Fruit fly (Drosophila melanogaster) whole organism, larva: ENCODE data around the gene Actn.

Source experiments
- noc ChIP-seq: fragments of 200-800 bp; sonication (Bioruptor generic); optimal IDR thresholded peaks from 3 replicates; lab custom pipeline; 2019; ENCODE audit warnings: missing biosample characterization, mild to moderate bottlenecking, missing genetic modification characterization, moderate library complexity

The Actn gene

DNA sequence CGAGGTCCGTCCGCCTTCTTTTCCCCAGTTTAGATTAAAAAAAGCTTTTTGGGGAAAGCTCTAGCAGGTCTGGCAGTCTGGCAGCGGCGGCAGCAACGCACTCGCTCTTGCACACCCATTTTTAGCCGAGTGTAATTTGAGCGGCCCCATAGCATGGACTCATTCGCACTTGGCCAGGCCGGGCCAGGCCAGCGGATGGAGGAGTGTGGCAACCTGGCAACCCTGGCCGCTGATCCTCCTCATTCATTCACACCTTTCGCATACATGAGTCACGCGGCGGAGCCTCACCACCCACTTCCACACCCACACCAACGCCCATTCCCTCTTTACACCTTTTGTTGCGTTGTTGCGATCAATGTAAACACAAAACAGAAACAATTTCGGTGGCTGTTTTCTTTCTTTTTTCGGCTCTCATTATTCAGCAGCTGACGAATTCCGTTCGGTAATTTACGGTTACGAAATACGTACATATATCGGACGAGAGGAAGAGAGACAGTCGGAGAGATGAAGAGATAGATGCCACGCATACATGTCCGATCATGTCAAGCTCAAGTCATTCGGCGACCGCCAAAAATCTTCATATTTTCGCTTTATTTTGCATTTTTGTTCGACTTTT is 9.2 kb downstream of the Actn start:
- no peak for TF ChIP-seq noc (tag; lab: Kevin White, UChicago)

dm6 chrX:2032160-2032801 is 9.8 kb downstream of the Actn start:
- TF ChIP-seq noc (tag; lab: Kevin White, UChicago): no peak

DNA sequence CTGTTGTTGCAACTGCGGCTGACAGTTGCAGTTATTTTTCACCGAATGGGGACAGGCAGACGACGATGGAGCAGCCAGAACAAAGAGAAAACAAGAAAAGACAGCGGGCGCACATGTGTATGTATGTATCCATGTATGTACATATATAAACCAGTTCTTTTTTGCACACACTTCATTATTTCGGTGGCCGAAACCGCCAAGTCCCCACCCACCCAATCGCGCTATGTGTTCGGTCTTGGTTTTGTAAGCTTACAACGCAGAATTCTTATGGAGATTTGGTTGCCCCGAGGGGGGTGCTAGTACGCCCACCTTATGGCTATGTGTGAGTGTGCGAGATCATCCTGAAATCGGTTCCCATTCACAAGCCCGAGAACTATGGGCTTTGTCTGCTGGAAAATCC is 10.8 kb downstream of the Actn start:
- TF ChIP-seq noc (tag; lab: Kevin White, UChicago): no peak

DNA sequence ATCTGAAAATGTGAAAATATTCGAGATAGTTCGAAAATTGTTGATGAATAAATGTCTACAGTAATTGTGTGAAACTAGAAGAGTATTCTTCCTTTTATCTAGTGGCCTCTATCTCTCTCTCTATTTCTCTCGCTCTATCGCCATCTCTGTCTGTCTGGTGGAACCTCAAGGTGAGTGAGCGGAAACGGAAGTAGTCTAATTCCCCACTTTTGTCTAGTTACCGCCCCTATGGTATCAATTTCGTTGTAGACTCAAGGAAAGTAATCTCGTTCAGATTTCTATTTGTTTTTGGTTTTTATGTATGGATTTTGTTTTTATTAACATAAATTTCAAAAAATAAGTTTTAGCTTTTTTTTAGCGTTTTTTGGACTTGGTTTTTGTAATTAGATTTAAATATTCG is 17.3 kb downstream of the Actn start:
- TF ChIP-seq noc (tag; lab: Kevin White, UChicago): no peak

DNA sequence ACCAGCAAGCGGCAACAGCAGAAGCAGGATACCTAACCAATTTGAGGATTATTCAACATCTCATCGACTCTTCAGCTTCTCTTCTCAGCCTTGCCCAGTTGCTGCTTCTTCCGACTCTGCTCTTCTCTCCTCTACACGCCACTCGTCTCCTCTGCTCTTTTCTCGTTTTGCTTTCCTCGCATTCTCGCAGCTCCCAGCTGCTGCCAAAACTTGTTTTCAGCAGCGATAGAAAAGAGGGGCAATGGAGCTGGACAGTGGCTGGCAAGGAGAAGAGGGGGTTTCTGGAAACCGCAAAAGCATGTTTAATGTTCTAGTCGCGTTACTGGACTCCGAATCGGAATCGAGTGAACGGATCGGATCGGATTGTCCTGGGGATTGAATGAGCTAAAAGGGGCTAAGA is 28.7 kb downstream of the Actn start:
- TF ChIP-seq noc (tag; lab: Kevin White, UChicago): no peak

- peak; percentile 80 for TF ChIP-seq noc (tag; lab: Kevin White, UChicago)
Measured at dm6 chrX:2012837-2013236, 29.3 kb downstream of the Actn start.

dm6 chrX:2012121-2012452 is 30.0 kb downstream of the Actn start:
- TF ChIP-seq noc (tag; lab: Kevin White, UChicago): no peak

DNA sequence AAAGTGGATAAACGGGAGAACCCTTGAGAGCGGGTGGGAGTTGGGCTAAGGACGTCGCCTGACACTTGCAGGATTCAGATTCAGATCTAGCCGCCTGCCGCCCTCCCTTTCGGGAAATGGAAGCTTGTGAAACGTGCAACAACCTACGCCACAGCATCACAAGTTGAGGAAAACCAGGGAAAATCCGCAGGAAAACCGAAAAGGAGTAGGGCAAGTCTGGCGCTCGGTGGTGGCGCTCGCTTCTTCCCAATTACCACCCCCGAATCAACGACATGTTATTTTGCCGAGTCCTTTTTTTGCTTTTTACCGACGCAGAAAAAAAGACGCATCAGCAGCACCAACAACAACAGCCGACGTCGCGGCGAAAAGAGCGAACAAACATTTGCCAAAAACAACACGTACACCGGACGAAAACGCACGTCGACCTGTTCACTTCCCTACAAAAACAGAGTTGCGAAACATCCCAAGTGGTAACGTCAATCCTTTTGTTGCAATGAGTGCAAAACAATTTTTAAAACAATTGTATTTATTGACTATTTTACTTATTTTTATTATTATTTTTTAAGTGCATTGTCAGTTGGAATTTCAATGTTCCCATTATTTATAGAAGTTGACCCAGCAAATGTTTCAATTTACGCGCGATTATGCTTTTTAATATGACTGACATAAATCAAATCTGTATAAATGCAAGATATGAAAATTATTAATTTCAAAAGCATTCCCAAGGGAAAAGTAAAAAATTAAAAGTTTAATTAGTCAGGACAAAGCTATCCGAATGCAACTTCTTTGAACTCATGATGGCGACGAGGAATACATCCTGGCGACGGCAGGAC is 30.6 kb downstream of the Actn start:
- TF ChIP-seq noc (tag; lab: Kevin White, UChicago): no peak

DNA sequence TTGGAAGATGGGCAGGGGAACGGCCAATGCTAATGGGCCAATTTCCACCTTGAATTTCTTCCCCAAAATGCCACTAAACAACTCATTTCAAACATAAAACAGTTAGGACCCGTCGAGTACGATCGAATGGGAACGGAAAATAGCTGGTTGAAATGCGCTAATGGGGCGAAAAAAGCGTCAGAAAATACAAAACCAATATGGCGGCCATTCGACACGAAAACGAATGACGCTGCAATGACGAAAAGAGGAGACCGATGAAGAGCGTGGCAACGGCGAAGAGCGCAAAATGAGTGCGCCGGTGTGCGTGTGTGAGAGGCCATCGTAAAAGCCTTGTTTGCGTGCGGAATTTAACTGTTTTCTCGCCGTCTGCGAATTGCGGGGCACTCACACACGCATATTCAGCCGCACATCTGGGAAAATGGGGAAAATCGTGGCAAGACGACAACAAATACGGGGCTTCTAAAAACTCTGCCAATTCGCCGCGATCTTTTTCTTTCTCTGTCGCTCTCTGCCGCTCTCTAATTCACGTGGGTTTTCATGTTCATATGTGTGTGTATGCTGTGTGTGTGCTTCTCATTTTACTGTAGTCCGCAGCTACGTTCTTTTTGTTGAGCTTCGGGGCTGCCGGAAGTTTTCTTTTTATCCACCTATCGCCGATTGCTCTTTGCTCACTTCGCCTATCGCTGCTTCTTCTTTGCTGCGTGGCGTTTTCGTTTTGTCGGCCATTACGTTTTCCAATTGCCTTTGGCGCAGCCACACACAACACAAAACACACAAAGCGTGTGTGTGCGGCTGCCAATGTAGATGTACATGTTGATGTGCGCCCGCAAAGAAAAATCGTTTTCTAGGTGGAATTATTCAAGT is 31.9 kb downstream of the Actn start, which contains the start of gene east:
TSS of gene east (plus strand) at position 851 of the 864 bp plus-strand sequence.
- TF ChIP-seq noc (tag; lab: Kevin White, UChicago): no peak

DNA sequence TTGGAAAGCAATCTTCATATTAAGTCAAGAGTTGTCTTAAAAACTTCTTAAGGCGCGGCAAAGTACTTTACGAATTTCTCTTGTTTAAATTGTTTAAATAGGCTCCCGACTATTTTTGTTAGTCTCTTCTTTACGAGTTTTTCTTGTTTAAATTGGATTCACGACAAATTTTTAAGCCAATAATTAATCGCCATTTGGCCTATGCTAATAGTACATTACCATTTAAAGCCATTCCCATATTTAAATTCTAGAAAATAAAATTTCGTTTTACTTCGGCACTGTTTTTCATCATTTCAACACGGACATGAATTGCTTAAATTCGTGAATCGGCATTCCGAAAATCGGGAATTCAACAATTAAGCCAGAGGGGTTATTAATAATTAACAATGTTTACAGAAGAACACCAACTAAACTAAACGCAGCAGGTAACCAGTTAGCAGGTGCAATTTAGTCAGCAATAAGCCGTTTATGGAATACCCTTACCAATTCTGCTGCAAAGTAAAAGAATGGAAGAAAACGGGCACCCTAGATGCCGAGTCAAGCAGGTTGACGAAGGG is 32.6 kb downstream of the Actn start:
- peak; percentile 46 for TF ChIP-seq noc (tag; lab: Kevin White, UChicago)

DNA sequence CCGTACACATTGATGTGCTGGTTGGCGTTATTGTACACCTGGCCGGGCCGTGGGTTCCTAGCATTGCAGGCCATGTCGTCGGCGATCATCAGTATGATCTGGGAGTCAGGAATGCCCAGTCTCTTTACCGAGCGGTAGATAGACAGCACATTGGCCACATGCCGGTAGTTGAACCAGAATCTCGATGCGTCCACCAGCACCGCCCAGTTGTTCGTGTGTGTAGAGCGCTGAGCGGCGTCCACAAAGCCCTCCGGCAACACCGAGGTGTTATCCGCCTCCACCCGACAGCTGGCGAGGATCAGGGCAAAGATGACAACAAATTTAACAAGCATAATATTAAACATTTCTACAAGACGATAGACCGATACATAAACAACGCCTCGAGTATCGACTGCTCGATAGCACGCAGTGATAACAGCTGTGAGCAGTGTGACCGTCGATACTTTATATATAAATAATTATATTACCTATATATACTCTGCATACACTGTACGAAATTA is 33.1 kb downstream of the Actn start, which contains the start of gene PIG-K:
TSS of gene PIG-K (minus strand) at position 412 of the 500 bp plus-strand sequence.
- TF ChIP-seq noc (tag; lab: Kevin White, UChicago): no peak

- TF ChIP-seq noc (tag; lab: Kevin White, UChicago): no peak
Measured at dm6 chrX:2005840-2006239, 36.3 kb downstream of the Actn start.

DNA sequence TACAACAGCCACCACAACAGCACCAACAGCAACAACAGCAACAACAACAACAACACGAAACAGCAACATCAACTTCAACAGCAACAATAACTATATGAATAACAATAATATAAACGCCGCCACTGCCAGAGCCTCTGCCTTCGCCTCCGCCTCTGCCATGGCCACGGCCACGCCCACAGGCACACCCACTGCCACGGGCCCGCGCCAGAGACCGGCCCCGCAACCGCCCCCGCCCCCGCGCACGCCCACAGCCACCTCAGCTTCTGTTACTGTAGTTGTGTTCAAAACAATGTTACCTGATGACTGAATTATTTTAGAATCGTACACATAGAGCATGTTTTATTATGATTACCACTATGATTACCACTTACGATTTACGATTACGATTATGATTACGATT is 38.0 kb downstream of the Actn start:
- no peak for TF ChIP-seq noc (tag; lab: Kevin White, UChicago)

- TF ChIP-seq noc (tag; lab: Kevin White, UChicago): no peak
Measured at dm6 chrX:2001057-2001456, 41.1 kb downstream of the Actn start.

DNA sequence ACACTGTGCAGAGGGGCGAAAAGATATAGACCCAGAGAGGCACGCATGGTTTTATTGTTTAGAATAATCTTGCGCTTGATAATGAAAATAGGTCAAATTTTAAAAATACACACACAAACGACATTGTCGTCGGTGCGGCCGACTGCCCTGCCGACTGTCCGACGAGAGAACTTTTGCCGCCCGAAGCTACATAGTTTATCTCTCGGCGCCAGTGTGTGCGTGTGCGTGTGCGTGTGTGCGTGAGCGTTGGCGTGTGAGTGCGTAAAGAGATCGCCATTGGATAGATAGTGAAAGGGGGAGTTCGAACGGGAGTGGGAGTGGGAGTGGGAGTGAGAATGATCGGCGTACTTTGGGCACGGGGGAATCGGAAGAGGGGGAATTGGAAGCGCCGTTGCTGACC is 46.5 kb downstream of the Actn start:
- TF ChIP-seq noc (tag; lab: Kevin White, UChicago): peak; percentile 24
